Worm (Caenorhabditis elegans): ENCODE measurements around the gene C36E8.6.

The C36E8.6 gene

ce11 chrIII:4015382-4015986 lies 27.6 kb downstream of the C36E8.6 start (continued):
- TF ChIP-seq dpl-1 (GFP tag; optimal IDR thresholded peaks at IDR 0.05) (no peak), nhr-28 (tag; optimal IDR thresholded peaks at IDR 0.05) (no peak), nhr-77 (tag; optimal IDR thresholded peaks at IDR 0.05) (no peak), daf-16 (GFP tag; optimal IDR thresholded peaks at IDR 0.05) (no peak), daf-16 (tag; optimal IDR thresholded peaks at IDR 0.05) (peak; percentile 2), nhr-48 (tag; optimal IDR thresholded peaks at IDR 0.05) (no peak), set-16 (GFP tag; IDR thresholded peaks at IDR 0.05) (no peak), F10B5.3 (tag; optimal IDR thresholded peaks at IDR 0.05) (no peak), daf-12 (tag; optimal IDR thresholded peaks at IDR 0.05) (no peak), zfp-3 (GFP tag; conservative IDR thresholded peaks at IDR 0.05) (0 out of 2 replicates have a peak, but pooled peaks have one; percentile 17), egl-27 (tag; optimal IDR thresholded peaks at IDR 0.05) (no peak), attf-4 (tag; optimal IDR thresholded peaks at IDR 0.05) (no peak), aly-2 (tag; optimal IDR thresholded peaks at IDR 0.05) (no peak), Y75B8A.6 (GFP tag; IDR thresholded peaks at IDR 0.05) (0 out of 2 replicates have a peak, but pooled peaks have one; percentile 14), ceh-82 (tag; optimal IDR thresholded peaks at IDR 0.05) (no peak), nhr-11 (tag; optimal IDR thresholded peaks at IDR 0.05) (no peak), ceh-20 (GFP tag; IDR thresholded peaks at IDR 0.05) (no peak), ces-1 (GFP tag; optimal IDR thresholded peaks at IDR 0.05) (no peak), mxl-2 (GFP tag; conservative IDR thresholded peaks at IDR 0.05) (no peak), ceh-32 (tag; optimal IDR thresholded peaks at IDR 0.05; ENCODE audit: poor library complexity) (no peak), F37D6.2 (tag; optimal IDR thresholded peaks at IDR 0.05) (no peak), vab-7 (GFP tag; IDR thresholded peaks at IDR 0.05) (no peak), unc-62 (GFP tag; optimal IDR thresholded peaks at IDR 0.05 in 1 of 2) (no peak), unc-62 (tag; optimal IDR thresholded peaks at IDR 0.05) (no peak), zag-1 (tag; optimal IDR thresholded peaks at IDR 0.05) (no peak), aha-1 (tag) (peak; percentile 96), dmd-6 (GFP tag; IDR thresholded peaks at IDR 0.05) (no peak), dve-1 (tag; optimal IDR thresholded peaks at IDR 0.05; ENCODE audit: insufficient read depth) (no peak), mes-2 (tag; optimal IDR thresholded peaks at IDR 0.05; ENCODE audit: poor library complexity, severe bottlenecking) (peak; percentile 17), gei-8 (GFP tag; optimal IDR thresholded peaks at IDR 0.05) (no peak), zip-11 (GFP tag; IDR thresholded peaks at IDR 0.05) (no peak), ctbp-1 (GFP tag; IDR thresholded peaks at IDR 0.05) (0 out of 2 replicates have a peak, but pooled peaks have one; percentile 15), arid-1 (GFP tag; conservative IDR thresholded peaks at IDR 0.05) (peak; percentile 42), nhr-41 (GFP tag; IDR thresholded peaks at IDR 0.05) (no peak), rbr-2 (tag; optimal IDR thresholded peaks at IDR 0.05) (peak; percentile 19), madf-9 (GFP tag; conservative IDR thresholded peaks at IDR 0.05) (no peak), R02D3.7 (tag; optimal IDR thresholded peaks at IDR 0.05) (peak; percentile 12), saeg-2 (GFP tag; IDR thresholded peaks at IDR 0.05) (no peak), sdz-12 (GFP tag; optimal IDR thresholded peaks at IDR 0.05) (no peak), snpc-4 (tag; optimal IDR thresholded peaks at IDR 0.05) (no peak), Y48G9A.11 (GFP tag; IDR thresholded peaks at IDR 0.05) (peak; percentile 48; the same call in 1 of the 2 replicates), hlh-30 (tag; optimal IDR thresholded peaks at IDR 0.05; ENCODE audit: insufficient read depth) (no peak), lin-38 (GFP tag; IDR thresholded peaks at IDR 0.05) (peak; percentile 69), hlh-11 (tag; optimal IDR thresholded peaks at IDR 0.05) (no peak), unc-39 (tag; optimal IDR thresholded peaks at IDR 0.05) (no peak), ama-1 (optimal IDR thresholded peaks at IDR 0.05) (peak; percentile 92), php-3 (GFP tag; IDR thresholded peaks at IDR 0.05) (no peak), madf-5 (GFP tag; IDR thresholded peaks at IDR 0.05) (0 out of 4 replicates have a peak, but pooled peaks of 1 of the 2 experiments have one; percentile 7), duxl-1 (tag; optimal IDR thresholded peaks at IDR 0.05; ENCODE audit: poor library complexity) (peak; percentile 63), nhr-42 (GFP tag; IDR thresholded peaks at IDR 0.05) (no peak), ceh-44 (GFP tag; IDR thresholded peaks at IDR 0.05) (no peak)

Data from whole organism, L4 larva.